Fruit fly (Drosophila melanogaster) whole organism, embryonic: ENCODE results near the gene CG32625.

ENCODE experiments used
- Atf3 ChIP-seq: fragments of 200-800 bp; sonication (Bioruptor generic); optimal IDR thresholded peaks from 3 replicates; lab custom pipeline; 2016; ENCODE audit warnings: missing biosample characterization, missing genetic modification characterization
- BEAF-32 ChIP-seq: fragments of 200-800 bp; sonication (Bioruptor generic); optimal IDR thresholded peaks from 3 replicates; lab custom pipeline; 2017; ENCODE audit warnings: missing biosample characterization, missing genetic modification characterization, mild to moderate bottlenecking, moderate library complexity, missing genetic modification reagents
- CG1233 ChIP-seq: fragments of 200-800 bp; sonication (Bioruptor generic); optimal IDR thresholded peaks from 4 replicates; lab custom pipeline; 2018; ENCODE audit warnings: missing biosample characterization, mild to moderate bottlenecking, missing genetic modification characterization
- CG13624 ChIP-seq: fragments of 200-800 bp; sonication (Bioruptor generic); optimal IDR thresholded peaks from 2 replicates; lab custom pipeline; 2016; ENCODE audit warnings: missing biosample characterization, missing genetic modification characterization
- CG17328 ChIP-seq: fragments of 200-800 bp; sonication (Bioruptor generic); IDR thresholded peaks from 2 replicates; pipeline ENCODE4 v1.3.6; 2022; ENCODE audit warnings: missing biosample characterization, missing genetic modification characterization
- CG17802 ChIP-seq: fragments of 200-800 bp; sonication (Bioruptor generic); optimal IDR thresholded peaks from 2 replicates; lab custom pipeline; 2018; ENCODE audit warnings: missing biosample characterization, mild to moderate bottlenecking, missing genetic modification characterization, moderate library complexity
- CG2202 ChIP-seq: fragments of 200-800 bp; sonication (Bioruptor generic); optimal IDR thresholded peaks from 2 replicates; lab custom pipeline; 2018; ENCODE audit warnings: missing biosample characterization, mild to moderate bottlenecking, missing genetic modification characterization
- CG33213 ChIP-seq: fragments of 200-800 bp; sonication (Bioruptor generic); optimal IDR thresholded peaks from 3 replicates; lab custom pipeline; 2016; ENCODE audit warnings: missing biosample characterization, missing genetic modification characterization
- CG3995 ChIP-seq: fragments of 200-800 bp; sonication (Bioruptor generic); optimal IDR thresholded peaks from 3 replicates; lab custom pipeline; 2016; ENCODE audit warnings: missing biosample characterization, missing genetic modification characterization
- CG4820 ChIP-seq: fragments of 200-800 bp; sonication (Bioruptor generic); optimal IDR thresholded peaks from 3 replicates; lab custom pipeline; 2016; ENCODE audit warnings: missing biosample characterization, missing genetic modification characterization
- CG6791 ChIP-seq: fragments of 200-800 bp; sonication (Bioruptor generic); IDR thresholded peaks from 3 replicates; pipeline ENCODE4 v1.3.6; 2022; ENCODE audit warnings: missing biosample characterization, missing genetic modification characterization; ENCODE audit not compliant: partially characterized antibody
- CG9727 ChIP-seq: fragments of 200-800 bp; sonication (Bioruptor generic); optimal IDR thresholded peaks from 3 replicates; lab custom pipeline; 2017; ENCODE audit warnings: missing biosample characterization, mild to moderate bottlenecking, missing genetic modification characterization
- Chrac-16 ChIP-seq: fragments of 200-800 bp; sonication (Bioruptor generic); optimal IDR thresholded peaks from 3 replicates; lab custom pipeline; 2016; ENCODE audit warnings: missing biosample characterization, missing genetic modification characterization
- Dek ChIP-seq: fragments of 200-800 bp; sonication (Bioruptor generic); optimal IDR thresholded peaks from 3 replicates; lab custom pipeline; 2019; ENCODE audit warnings: missing biosample characterization, mild to moderate bottlenecking, missing genetic modification characterization, moderate library complexity
- Dip3 ChIP-seq: fragments of 200-800 bp; sonication (Bioruptor generic); optimal IDR thresholded peaks from 3 replicates; lab custom pipeline; 2016; ENCODE audit warnings: missing biosample characterization, missing genetic modification characterization
- Doc2 ChIP-seq: fragments of 200-800 bp; sonication (Bioruptor generic); IDR thresholded peaks from 2 replicates; pipeline ENCODE4 v1.3.6; 2022; ENCODE audit warnings: missing biosample characterization, missing genetic modification characterization
- Dp ChIP-seq: fragments of 200-800 bp; sonication (Bioruptor generic); optimal IDR thresholded peaks from 2 replicates; lab custom pipeline; 2018; ENCODE audit warnings: missing biosample characterization, mild to moderate bottlenecking, missing genetic modification characterization, moderate library complexity
- GATAe ChIP-seq: fragments of 200-800 bp; sonication (Bioruptor generic); conservative IDR thresholded peaks from 2 replicates; pipeline ENCODE4 v1.3.6; 2022; ENCODE audit warnings: missing biosample characterization, missing genetic modification characterization
- Gsc ChIP-seq: fragments of 200-800 bp; sonication (Bioruptor generic); IDR thresholded peaks from 2 replicates; pipeline ENCODE4 v1.3.6; 2022; ENCODE audit warnings: missing biosample characterization, missing genetic modification characterization
- Gug ChIP-seq: fragments of 200-800 bp; sonication (Bioruptor generic); IDR thresholded peaks from 4 replicates; pipeline ENCODE4 v1.3.6; 2022; ENCODE audit warnings: missing biosample characterization, missing genetic modification characterization
- H15 ChIP-seq: fragments of 200-800 bp; sonication (Bioruptor generic); IDR thresholded peaks from 3 replicates; pipeline ENCODE4 v1.3.6; 2022; ENCODE audit warnings: missing biosample characterization, missing genetic modification characterization
- HLH54F ChIP-seq: fragments of 200-800 bp; sonication (Bioruptor generic); optimal IDR thresholded peaks from 3 replicates; lab custom pipeline; 2016; ENCODE audit warnings: missing biosample characterization, missing genetic modification characterization
- Kr ChIP-seq: fragments of 200-800 bp; sonication (Bioruptor generic); optimal IDR thresholded peaks from 2 replicates; lab custom pipeline; 2017; ENCODE audit warnings: missing biosample characterization, mild to moderate bottlenecking, missing genetic modification characterization
- Lim3 ChIP-seq: fragments of 200-800 bp; sonication (Bioruptor generic); IDR thresholded peaks from 2 replicates; pipeline ENCODE4 v1.3.6; 2022; ENCODE audit warnings: missing biosample characterization, missing genetic modification characterization
- Six4 ChIP-seq: fragments of 200-800 bp; sonication (Bioruptor generic); optimal IDR thresholded peaks from 2 replicates; lab custom pipeline; 2016; ENCODE audit warnings: missing biosample characterization, missing genetic modification characterization
- Spps ChIP-seq: fragments of 200-800 bp; sonication (Bioruptor generic); optimal IDR thresholded peaks from 2 replicates; lab custom pipeline; 2018; ENCODE audit warnings: missing biosample characterization, mild to moderate bottlenecking, missing genetic modification characterization
- Sry-δ ChIP-seq: fragments of 200-800 bp; sonication (Bioruptor generic); optimal IDR thresholded peaks from 2 replicates; lab custom pipeline; 2016; ENCODE audit warnings: missing biosample characterization, missing genetic modification characterization
- amos ChIP-seq: fragments of 200-800 bp; sonication (Bioruptor generic); IDR thresholded peaks from 2 replicates; pipeline ENCODE4 v1.3.6; 2022; ENCODE audit warnings: missing biosample characterization, missing genetic modification characterization; ENCODE audit not compliant: partially characterized antibody
- bab2 ChIP-seq: fragments of 200-800 bp; sonication (Bioruptor generic); optimal IDR thresholded peaks from 2 replicates; lab custom pipeline; 2016; ENCODE audit warnings: missing biosample characterization, missing genetic modification characterization
- corto ChIP-seq: fragments of 200-800 bp; sonication (Bioruptor generic); optimal IDR thresholded peaks from 2 replicates; lab custom pipeline; 2016; ENCODE audit warnings: missing biosample characterization, mild to moderate bottlenecking, missing genetic modification characterization, moderate library complexity
- dimm ChIP-seq: fragments of 200-800 bp; sonication (Bioruptor generic); IDR thresholded peaks from 2 replicates; pipeline ENCODE4 v1.3.6; 2022; ENCODE audit warnings: missing biosample characterization, missing genetic modification characterization
- ewg ChIP-seq: fragments of 200-800 bp; sonication (Bioruptor generic); optimal IDR thresholded peaks from 3 replicates; lab custom pipeline; 2017; ENCODE audit warnings: mild to moderate bottlenecking, missing biosample characterization, missing genetic modification reagents, missing genetic modification characterization
- exex ChIP-seq: fragments of 200-800 bp; sonication (Bioruptor generic); optimal IDR thresholded peaks from 4 replicates; lab custom pipeline; 2018; ENCODE audit warnings: missing biosample characterization, mild to moderate bottlenecking, missing genetic modification characterization, moderate library complexity
- fd96Cb ChIP-seq: fragments of 200-800 bp; sonication (Bioruptor generic); optimal IDR thresholded peaks from 2 replicates; lab custom pipeline; 2018; ENCODE audit warnings: missing biosample characterization, mild to moderate bottlenecking, missing genetic modification characterization, moderate library complexity
- grau ChIP-seq: fragments of 200-800 bp; optimal IDR thresholded peaks from 3 replicates; lab custom pipeline; 2019; ENCODE audit warnings: missing biosample characterization, mild to moderate bottlenecking, missing genetic modification characterization, moderate library complexity
- grn ChIP-seq: fragments of 200-800 bp; sonication (Bioruptor generic); optimal IDR thresholded peaks from 3 replicates; lab custom pipeline; 2017; ENCODE audit warnings: missing biosample characterization, missing genetic modification characterization
- ham ChIP-seq: fragments of 200-800 bp; sonication (Bioruptor generic); IDR thresholded peaks from 2 replicates; pipeline ENCODE4 v1.3.6; 2022; ENCODE audit warnings: missing biosample characterization, missing genetic modification characterization
- hkb ChIP-seq, 2 experiments: fragments of 200-800 bp in 1 of 2; fragments of >200 bp in 1 of 2; sonication (Bioruptor generic) in 1 of 2; IDR thresholded peaks in 1 of 2; optimal IDR thresholded peaks in 1 of 2; 2 replicates each; pipeline versions ENCODE4 v1.3.6 to Lab custom; 2017 to 2022; ENCODE audit warnings: missing biosample characterization in 1 of 2, missing genetic modification characterization in 1 of 2
- ind ChIP-seq: fragments of 200-800 bp; sonication (Bioruptor generic); optimal IDR thresholded peaks from 3 replicates; lab custom pipeline; 2016; ENCODE audit warnings: missing biosample characterization, missing genetic modification characterization
- kni ChIP-seq: fragments of 200-800 bp; sonication (Bioruptor generic); optimal IDR thresholded peaks from 3 replicates; lab custom pipeline; 2017; ENCODE audit warnings: mild to moderate bottlenecking, missing biosample characterization, missing genetic modification reagents, missing genetic modification characterization
- nom ChIP-seq: fragments of 200-800 bp; sonication (Bioruptor generic); optimal IDR thresholded peaks from 2 replicates; lab custom pipeline; 2017; ENCODE audit warnings: missing biosample characterization, missing genetic modification characterization, mild to moderate bottlenecking, moderate library complexity, missing genetic modification reagents
- pan ChIP-seq, 4 experiments: fragments of >200 bp in 3 of 4; fragments of 200-800 bp in 1 of 4; sonication (Bioruptor generic) in 1 of 4; optimal IDR thresholded peaks in 3 of 4; IDR thresholded peaks in 1 of 4; 2 replicates each; pipeline versions ENCODE4 v1.3.6 to Lab custom; 2017 to 2022; ENCODE audit warnings: missing biosample characterization in 2 of 4, missing genetic modification characterization in 2 of 4, mixed read lengths in 1 of 4
- schlank ChIP-seq: fragments of 200-800 bp; sonication (Bioruptor generic); optimal IDR thresholded peaks from 2 replicates; lab custom pipeline; 2018; ENCODE audit warnings: missing biosample characterization, mild to moderate bottlenecking, missing genetic modification characterization
- sna ChIP-seq: fragments of 200-800 bp; sonication (Bioruptor generic); IDR thresholded peaks from 2 replicates; pipeline ENCODE4 v1.3.6; 2022; ENCODE audit warnings: missing biosample characterization, missing genetic modification characterization; ENCODE audit not compliant: partially characterized antibody
- sug ChIP-seq: fragments of 200-800 bp; optimal IDR thresholded peaks from 2 replicates; lab custom pipeline; 2019; ENCODE audit warnings: missing biosample characterization, mild to moderate bottlenecking, missing genetic modification characterization, moderate library complexity
- tin ChIP-seq: fragments of 200-800 bp; sonication (Bioruptor generic); optimal IDR thresholded peaks from 3 replicates; lab custom pipeline; 2016; ENCODE audit warnings: missing biosample characterization, missing genetic modification characterization
- unc-4 ChIP-seq: fragments of 200-800 bp; sonication (Bioruptor generic); IDR thresholded peaks from 2 replicates; pipeline ENCODE4 v1.3.6; 2022; ENCODE audit warnings: missing biosample characterization, missing genetic modification characterization; ENCODE audit not compliant: partially characterized antibody
- wdn ChIP-seq: fragments of 200-800 bp; sonication (Bioruptor generic); IDR thresholded peaks from 2 replicates; pipeline ENCODE4 v1.3.6; 2022; ENCODE audit warnings: missing biosample characterization, missing genetic modification characterization

CG32625 gene

DNA sequence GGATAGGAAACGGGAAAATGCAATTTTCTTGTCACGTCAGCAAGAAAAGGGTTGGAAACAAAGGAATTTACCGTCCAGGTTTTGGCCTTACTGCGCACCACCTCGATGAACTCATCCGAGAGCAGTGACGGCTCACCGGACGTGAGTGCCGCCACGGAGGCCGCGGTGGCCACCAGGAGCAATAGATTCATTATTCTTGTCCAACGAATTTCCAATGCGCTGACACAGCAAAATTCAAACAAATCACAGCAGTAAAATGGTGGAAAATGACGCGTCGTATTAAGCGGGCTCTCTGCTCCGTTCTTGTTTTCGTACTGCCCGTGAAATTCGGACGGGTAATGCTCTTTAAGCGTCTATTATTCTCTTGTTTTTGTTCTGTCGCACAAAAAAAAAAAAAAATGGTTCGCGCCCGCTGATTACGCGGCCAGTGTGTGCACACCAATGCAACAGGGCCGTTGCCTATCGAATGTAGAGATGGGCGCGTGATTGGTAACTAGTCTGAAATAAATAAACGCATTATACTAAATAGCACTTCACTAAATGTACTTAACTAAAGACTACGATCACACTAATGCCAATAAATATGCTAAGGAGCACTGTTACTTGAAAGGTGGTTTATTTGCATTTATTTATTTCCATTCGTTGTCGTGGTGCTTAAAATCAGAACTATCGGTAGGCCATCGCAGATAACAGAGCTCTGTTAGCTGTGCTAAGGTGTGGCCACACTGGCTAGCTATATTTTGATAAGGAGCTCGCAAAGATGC, 25.3 kb upstream of the CG32625 start, which contains the start of the genes CtsB and amrt (continued):
- peak; percentile 18 for TF ChIP-seq tin
- TF ChIP-seq schlank (tag; lab: Kevin White, UChicago) = no peak
- no peak for TF ChIP-seq Gsc (GFP tag; lab: Robert Waterston, UW)
- TF ChIP-seq Gug = no peak; the same call in 3 of the 4 replicates
- no peak for TF ChIP-seq corto (GFP tag; lab: Kevin White, UChicago)
- TF ChIP-seq CG3995 = peak; percentile 43
- peak; percentile 45 for TF ChIP-seq Dp (GFP tag; lab: Kevin White, UChicago)
- peak; percentile 6 for TF ChIP-seq Atf3 (GFP tag; lab: Kevin White, UChicago)
- TF ChIP-seq grau (tag; lab: Kevin White, UChicago) = peak; percentile 50
- TF ChIP-seq CG33213 (GFP tag; lab: Kevin White, UChicago) = peak; percentile 21
- TF ChIP-seq Lim3 (GFP tag; lab: Robert Waterston, UW) = no peak
- peak; percentile 13 for TF ChIP-seq CG17802 (tag; lab: Kevin White, UChicago)
- TF ChIP-seq CG17328 = no peak
- TF ChIP-seq HLH54F (GFP tag; lab: Kevin White, UChicago) = peak; percentile 67
- TF ChIP-seq wdn (GFP tag; lab: Robert Waterston, UW) = no peak
- TF ChIP-seq exex = peak; percentile 22
- peak; percentile 2 for TF ChIP-seq CG4820
- TF ChIP-seq CG6791 = peak; percentile 65; the same call in 2 of the 3 replicates
- peak; percentile 61; the same call in 1 of the 2 replicates for TF ChIP-seq GATAe (GFP tag; lab: Robert Waterston, UW)
- peak; percentile 37 for TF ChIP-seq CG1233 (GFP tag; lab: Kevin White, UChicago)
- TF ChIP-seq Doc2 (GFP tag; lab: Robert Waterston, UW) = no peak
- peak; percentile 7 for TF ChIP-seq Dek (tag; lab: Kevin White, UChicago)
- TF ChIP-seq unc-4 (GFP tag; lab: Robert Waterston, UW) = peak; percentile 80; the same call in 1 of the 2 replicates
- TF ChIP-seq hkb (optimal IDR thresholded peaks at IDR 0.05; lab: Kevin White, UChicago) = peak; percentile 86
- no peak for TF ChIP-seq hkb (GFP tag; IDR thresholded peaks at IDR 0.05; lab: Robert Waterston, UW)
- TF ChIP-seq pan (optimal IDR thresholded peaks at IDR 0.05; lab: Kevin White, UChicago) = no peak
- no peak for TF ChIP-seq pan (GFP tag; optimal IDR thresholded peaks at IDR 0.05 in 1 of 2, IDR thresholded peaks at IDR 0.05 in 1 of 2)
- no peak for TF ChIP-seq Six4 (GFP tag; lab: Kevin White, UChicago)
- TF ChIP-seq bab2 (GFP tag; lab: Kevin White, UChicago) = peak; percentile 52
- TF ChIP-seq sug (tag; lab: Kevin White, UChicago) = peak; percentile 66
- peak; percentile 44 for TF ChIP-seq Chrac-16 (GFP tag; lab: Kevin White, UChicago)
- TF ChIP-seq fd96Cb = no peak
- TF ChIP-seq CG13624 (GFP tag; lab: Kevin White, UChicago) = peak; percentile 62
- TF ChIP-seq nom (GFP tag; lab: Kevin White, UChicago) = peak; percentile 86
- peak; percentile 47 for TF ChIP-seq CG9727 (GFP tag; lab: Kevin White, UChicago)
- no peak for TF ChIP-seq dimm (GFP tag; lab: Robert Waterston, UW)
- peak; percentile 76 for TF ChIP-seq sna (GFP tag; lab: Robert Waterston, UW)
- TF ChIP-seq Sry-δ (GFP tag; lab: Kevin White, UChicago) = peak; percentile 93
- peak; percentile 93 for TF ChIP-seq BEAF-32
- peak; percentile 76 for TF ChIP-seq amos (GFP tag; lab: Robert Waterston, UW)
- no peak for TF ChIP-seq Spps (tag; lab: Kevin White, UChicago)
- peak; percentile 38 for TF ChIP-seq Dip3 (GFP tag; lab: Kevin White, UChicago)
- peak; percentile 43 for TF ChIP-seq Kr (GFP tag; lab: Kevin White, UChicago)
- peak; percentile 46 for TF ChIP-seq grn (GFP tag; lab: Kevin White, UChicago)
- peak; percentile 58 for TF ChIP-seq kni (GFP tag; lab: Kevin White, UChicago)
- TF ChIP-seq ind = peak; percentile 57
- no peak for TF ChIP-seq H15 (GFP tag; lab: Robert Waterston, UW)
- no peak for TF ChIP-seq ham (GFP tag; lab: Robert Waterston, UW)
- TF ChIP-seq CG2202 (tag; lab: Kevin White, UChicago) = no peak
- no peak for TF ChIP-seq ewg (GFP tag; lab: Kevin White, UChicago)
